Fruit fly (Drosophila melanogaster): Measurements from ENCODE around the gene CG4572.
A peak's percentile ranks its signal among the peaks of the same experiment; 100 is the strongest.

Gene CG4572

dm6 chr3R:19822138-19822537 lies 42.1 kb downstream of the CG4572 start (continued):
- TF ChIP-seq Doc2 (GFP tag; IDR thresholded peaks at IDR 0.05) (no peak), Poxn (GFP tag; IDR thresholded peaks at IDR 0.05) (no peak), Spps (tag; optimal IDR thresholded peaks at IDR 0.05) (peak; percentile 37), z (GFP tag; IDR thresholded peaks at IDR 0.05) (no peak), CG2202 (tag; optimal IDR thresholded peaks at IDR 0.05) (peak; percentile 17), tap (tag; optimal IDR thresholded peaks at IDR 0.05) (peak; percentile 11), CG11723 (GFP tag; optimal IDR thresholded peaks at IDR 0.05) (no peak), CG10267 (tag; optimal IDR thresholded peaks at IDR 0.05) (no peak), Hr78 (GFP tag; optimal IDR thresholded peaks at IDR 0.05) (no peak), fu2 (GFP tag; optimal IDR thresholded peaks at IDR 0.05) (no peak), CG12769 (tag; optimal IDR thresholded peaks at IDR 0.05) (no peak), CG4424 (GFP tag; optimal IDR thresholded peaks at IDR 0.05) (no peak), Dp (GFP tag; optimal IDR thresholded peaks at IDR 0.05) (no peak), Blimp-1 (GFP tag; optimal IDR thresholded peaks at IDR 0.05) (peak; percentile 98), HmgZ (tag; optimal IDR thresholded peaks at IDR 0.05) (no peak), CG8478 (optimal IDR thresholded peaks at IDR 0.05) (no peak), CG18764 (GFP tag; optimal IDR thresholded peaks at IDR 0.05) (no peak), CG43689 (GFP tag; IDR thresholded peaks at IDR 0.05) (no peak), Pdp1 (GFP tag; optimal IDR thresholded peaks at IDR 0.05) (no peak), C15 (GFP tag; IDR thresholded peaks at IDR 0.05) (no peak), CG6254 (GFP tag; optimal IDR thresholded peaks at IDR 0.05) (peak; percentile 1), Hsf (GFP tag; optimal IDR thresholded peaks at IDR 0.05) (no peak), MESR4 (GFP tag; optimal IDR thresholded peaks at IDR 0.05) (no peak), CG8359 (GFP tag; optimal IDR thresholded peaks at IDR 0.05; ENCODE audit: borderline replicate concordance) (peak; percentile 20), Med (GFP tag) (no peak), pfk (GFP tag; optimal IDR thresholded peaks at IDR 0.05) (no peak), CG33557 (GFP tag; optimal IDR thresholded peaks at IDR 0.05) (peak; percentile 48), CG11247 (GFP tag; IDR thresholded peaks at IDR 0.05) (no peak), CG1603 (tag; optimal IDR thresholded peaks at IDR 0.05) (peak; percentile 18), CG10431 (GFP tag; optimal IDR thresholded peaks at IDR 0.05) (peak; percentile 2), fd64A (GFP tag; optimal IDR thresholded peaks at IDR 0.05) (peak; percentile 29), bbx (GFP tag; IDR thresholded peaks at IDR 0.05; ENCODE audit: partially characterized antibody) (no peak), tin (GFP tag; optimal IDR thresholded peaks at IDR 0.05) (no peak), abd-A (tag; optimal IDR thresholded peaks at IDR 0.05) (no peak), Sox100B (GFP tag; optimal IDR thresholded peaks at IDR 0.05) (no peak), Dip2 (GFP tag; IDR thresholded peaks at IDR 0.05) (no peak), CG1832 (GFP tag; optimal IDR thresholded peaks at IDR 0.05) (no peak), sna (GFP tag; IDR thresholded peaks at IDR 0.05; ENCODE audit: partially characterized antibody) (no peak), CG6813 (GFP tag; optimal IDR thresholded peaks at IDR 0.05) (peak; percentile 29), CG15601 (tag; optimal IDR thresholded peaks at IDR 0.05) (peak; percentile 57), CTCF (GFP tag; optimal IDR thresholded peaks at IDR 0.05) (no peak), grn (GFP tag; optimal IDR thresholded peaks at IDR 0.05) (no peak), Gug (GFP tag; IDR thresholded peaks at IDR 0.05) (no peak), toy (GFP tag; IDR thresholded peaks at IDR 0.05) (no peak), az2 (GFP tag; optimal IDR thresholded peaks at IDR 0.05) (no peak), CG12219 (GFP tag; optimal IDR thresholded peaks at IDR 0.05) (peak; percentile 26), CG17359 (tag; optimal IDR thresholded peaks at IDR 0.05) (peak; percentile 0)
